Worm (Caenorhabditis elegans) whole organism, L3 larva: ENCODE results near the gene cyp-14A4.

Source experiments
- elt-1 ChIP-seq: fragments of 150-350 bp; optimal IDR thresholded peaks from 2 replicates; lab custom pipeline; 2014; ENCODE audit warnings: missing biosample characterization, missing genetic modification characterization
- nhr-12 ChIP-seq: fragments of 150-350 bp; optimal IDR thresholded peaks from 2 replicates; lab custom pipeline; 2014; ENCODE audit warnings: missing biosample characterization, missing genetic modification characterization
- unc-39 ChIP-seq: sonication (generic microtip); optimal IDR thresholded peaks from 4 replicates; lab custom pipeline; 2017; ENCODE audit warnings: missing biosample characterization, missing genetic modification characterization
- ztf-4 ChIP-seq: fragments of 150-350 bp; optimal IDR thresholded peaks from 2 replicates; lab custom pipeline; 2014; ENCODE audit warnings: missing biosample characterization, missing genetic modification characterization

DNA sequence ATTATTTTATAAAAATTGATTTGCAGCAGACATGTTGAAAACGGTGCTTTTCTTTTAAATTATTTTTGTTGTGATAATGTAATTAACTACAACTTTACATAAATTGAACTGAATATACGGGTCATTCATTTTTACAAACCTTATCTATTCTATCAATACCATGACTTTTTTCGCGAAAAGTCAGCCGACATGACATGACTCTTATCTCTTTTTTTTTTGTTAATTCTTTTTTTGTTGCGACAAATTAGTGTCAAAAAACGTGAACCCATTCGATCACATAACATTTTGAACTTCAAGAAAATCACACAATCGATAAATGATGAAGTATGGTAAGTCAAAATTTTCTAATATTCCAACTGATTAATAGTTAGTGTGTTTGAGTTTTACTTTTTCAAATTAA is 44.0 kb upstream of the cyp-14A4 start, which contains the start of gene sir-2.2:
- no peak for TF ChIP-seq nhr-12 (tag; lab: Kevin White, UChicago)
- TF ChIP-seq ztf-4 (tag; lab: Kevin White, UChicago), result no peak
- no peak for TF ChIP-seq unc-39
- no peak for TF ChIP-seq elt-1
